Worm (Caenorhabditis elegans) whole organism, L1 larva: ENCODE results near the gene sre-38.

Source experiments
- aha-1 ChIP-seq: fragments of 150-350 bp; optimal IDR thresholded peaks from 2 replicates; lab custom pipeline; 2014; ENCODE audit warnings: missing biosample characterization, missing genetic modification characterization
- alr-1 ChIP-seq: fragments of 200-800 bp; sonication (Bioruptor generic); optimal IDR thresholded peaks from 2 replicates; lab custom pipeline; 2018; ENCODE audit warnings: borderline replicate concordance, mild to moderate bottlenecking, missing genetic modification characterization, missing compliant biosample characterization
- ama-1 ChIP-seq: fragments of 150-350 bp; optimal IDR thresholded peaks from 2 replicates; lab custom pipeline; 2014
- blmp-1 ChIP-seq: fragments of 150-350 bp; optimal IDR thresholded peaks from 2 replicates; lab custom pipeline; 2014; ENCODE audit warnings: missing biosample characterization, missing genetic modification characterization
- ceh-82 ChIP-seq, 3 experiments: fragments of 150-350 bp in 1 of 3; sonication (generic microtip) in 2 of 3; optimal IDR thresholded peaks; 2 replicates each; lab custom pipeline; 2014 to 2017; ENCODE audit warnings: missing biosample characterization in 3 of 3, missing genetic modification characterization in 3 of 3
- ceh-90 ChIP-seq: sonication (generic microtip); optimal IDR thresholded peaks from 2 replicates; lab custom pipeline; 2016; ENCODE audit warnings: missing genetic modification characterization, missing compliant biosample characterization
- dsc-1 ChIP-seq: sonication (generic microtip); optimal IDR thresholded peaks from 2 replicates; lab custom pipeline; 2016; ENCODE audit warnings: mild to moderate bottlenecking, missing genetic modification characterization, missing compliant biosample characterization
- efl-1 ChIP-seq, 4 experiments: fragments of 150-350 bp; optimal IDR thresholded peaks in 3 of 4; peaks in 1 of 4; 1 replicate in 1 of 4; 2 replicates in 3 of 4; lab custom pipeline; 2014; ENCODE audit warnings: missing biosample characterization in 2 of 4, missing genetic modification characterization in 2 of 4, missing genetic modification reagents in 2 of 4
- elt-2 ChIP-seq: sonication (generic microtip); optimal IDR thresholded peaks from 2 replicates; lab custom pipeline; 2016; ENCODE audit warnings: missing genetic modification characterization, mild to moderate bottlenecking, inconsistent platforms, missing compliant biosample characterization, missing genetic modification reagents
- elt-3 ChIP-seq, 6 experiments: fragments of 150-350 bp in 1 of 6; sonication (generic microtip); optimal IDR thresholded peaks; 2 replicates each; lab custom pipeline; 2017 to 2018; ENCODE audit warnings: missing biosample characterization in 6 of 6, missing genetic modification characterization in 6 of 6, inconsistent platforms in 1 of 6
- ets-5 ChIP-seq: fragments of 200-800 bp; sonication (Bioruptor generic); IDR thresholded peaks from 2 replicates; pipeline ENCODE4 v1.3.6; 2022; ENCODE audit warnings: missing genetic modification characterization, missing compliant biosample characterization
- fkh-4 ChIP-seq: sonication (generic microtip); optimal IDR thresholded peaks from 2 replicates; lab custom pipeline; 2016; ENCODE audit warnings: missing compliant biosample characterization, missing genetic modification characterization, borderline replicate concordance
- fkh-8 ChIP-seq: sonication (generic microtip); optimal IDR thresholded peaks from 2 replicates; lab custom pipeline; 2016; ENCODE audit warnings: mild to moderate bottlenecking, missing genetic modification characterization, missing compliant biosample characterization
- fos-1 ChIP-seq: fragments of 150-350 bp; optimal IDR thresholded peaks from 2 replicates; lab custom pipeline; 2014; ENCODE audit warnings: missing biosample characterization, missing genetic modification characterization
- grh-1 ChIP-seq: fragments of 200-800 bp; sonication (Bioruptor generic); IDR thresholded peaks from 2 replicates; pipeline ENCODE4 v1.3.6; 2022; ENCODE audit warnings: missing genetic modification reagents, missing genetic modification characterization, missing compliant biosample characterization
- hlh-4 ChIP-seq: sonication (generic microtip); optimal IDR thresholded peaks from 2 replicates; lab custom pipeline; 2016; ENCODE audit warnings: mild to moderate bottlenecking, missing genetic modification characterization, missing compliant biosample characterization
- hpl-2 ChIP-seq: fragments of 150-350 bp; optimal IDR thresholded peaks from 2 replicates; lab custom pipeline; 2014; ENCODE audit warnings: missing biosample characterization, missing genetic modification reagents, missing genetic modification characterization
- irx-1 ChIP-seq: sonication (generic microtip); optimal IDR thresholded peaks from 2 replicates; lab custom pipeline; 2016; ENCODE audit warnings: missing genetic modification characterization, missing compliant biosample characterization
- isw-1 ChIP-seq: fragments of 200-800 bp; sonication (Bioruptor generic); IDR thresholded peaks from 2 replicates; pipeline ENCODE4 v1.3.6; 2022; ENCODE audit warnings: missing genetic modification characterization, missing compliant biosample characterization
- lin-14 ChIP-seq: fragments of 200-800 bp; sonication (Bioruptor generic); optimal IDR thresholded peaks from 2 replicates; lab custom pipeline; 2018; ENCODE audit warnings: mild to moderate bottlenecking, missing genetic modification characterization, moderate library complexity, missing compliant biosample characterization
- lin-35 ChIP-seq, 2 experiments: fragments of 150-350 bp; optimal IDR thresholded peaks; 2 replicates each; lab custom pipeline; 2014; ENCODE audit warnings: missing biosample characterization in 2 of 2, missing genetic modification characterization in 2 of 2, missing genetic modification reagents in 2 of 2
- lir-3 ChIP-seq: sonication (generic microtip); optimal IDR thresholded peaks from 2 replicates; lab custom pipeline; 2016; ENCODE audit warnings: mild to moderate bottlenecking, missing genetic modification characterization, moderate library complexity, missing compliant biosample characterization; ENCODE audit not compliant: poor library complexity
- mab-9 ChIP-seq: fragments of 200-800 bp; sonication (Bioruptor generic); IDR thresholded peaks from 2 replicates; pipeline ENCODE4 v1.3.6; 2022; ENCODE audit warnings: missing genetic modification reagents, missing genetic modification characterization, missing compliant biosample characterization
- mdl-1 ChIP-seq, 2 experiments: fragments of 150-350 bp; optimal IDR thresholded peaks; 2 replicates each; lab custom pipeline; 2014 to 2017; ENCODE audit warnings: missing biosample characterization in 2 of 2, missing genetic modification characterization in 2 of 2, inconsistent platforms in 1 of 2
- mep-1 ChIP-seq: fragments of 150-350 bp; optimal IDR thresholded peaks from 2 replicates; lab custom pipeline; 2014; ENCODE audit warnings: missing biosample characterization, missing genetic modification characterization
- nhr-11 ChIP-seq: fragments of 150-350 bp; optimal IDR thresholded peaks from 2 replicates; lab custom pipeline; 2014; ENCODE audit warnings: missing biosample characterization, missing genetic modification characterization
- nhr-20 ChIP-seq: sonication (generic microtip); optimal IDR thresholded peaks from 2 replicates; lab custom pipeline; 2016; ENCODE audit warnings: mild to moderate bottlenecking, missing genetic modification characterization, missing compliant biosample characterization
- nhr-47 ChIP-seq: sonication (generic microtip); optimal IDR thresholded peaks from 2 replicates; lab custom pipeline; 2016; ENCODE audit warnings: mild to moderate bottlenecking, missing genetic modification characterization, moderate library complexity, missing compliant biosample characterization
- nhr-90 ChIP-seq: sonication (generic microtip); optimal IDR thresholded peaks from 2 replicates; lab custom pipeline; 2016; ENCODE audit warnings: mild to moderate bottlenecking, missing genetic modification characterization, missing compliant biosample characterization; ENCODE audit not compliant: poor library complexity
- pag-3 ChIP-seq: sonication (generic microtip); optimal IDR thresholded peaks from 2 replicates; lab custom pipeline; 2017; ENCODE audit warnings: missing genetic modification characterization, mild to moderate bottlenecking, missing compliant biosample characterization, antibody characterized with exemption, borderline replicate concordance; ENCODE audit not compliant: insufficient read depth
- pax-3 ChIP-seq: fragments of 200-800 bp; sonication (Bioruptor generic); optimal IDR thresholded peaks from 2 replicates; lab custom pipeline; 2018; ENCODE audit warnings: mild to moderate bottlenecking, missing genetic modification characterization, moderate library complexity, missing compliant biosample characterization
- skn-1 ChIP-seq: fragments of 150-350 bp; optimal IDR thresholded peaks from 2 replicates; lab custom pipeline; 2014; ENCODE audit warnings: missing biosample characterization, missing genetic modification characterization
- snu-23 ChIP-seq: sonication (generic microtip); optimal IDR thresholded peaks from 2 replicates; lab custom pipeline; 2016; ENCODE audit warnings: missing genetic modification characterization, missing compliant biosample characterization
- sup-37 ChIP-seq: fragments of 200-800 bp; sonication (Bioruptor generic); optimal IDR thresholded peaks from 2 replicates; lab custom pipeline; 2018; ENCODE audit warnings: mild to moderate bottlenecking, missing genetic modification characterization, missing compliant biosample characterization
- swsn-7 ChIP-seq: sonication (generic microtip); optimal IDR thresholded peaks from 2 replicates; lab custom pipeline; 2016; ENCODE audit warnings: missing genetic modification characterization, missing compliant biosample characterization
- tlp-1 ChIP-seq: fragments of 150-350 bp; optimal IDR thresholded peaks from 2 replicates; lab custom pipeline; 2014; ENCODE audit warnings: missing biosample characterization, missing genetic modification characterization
- unc-130 ChIP-seq: fragments of 150-350 bp; optimal IDR thresholded peaks from 2 replicates; lab custom pipeline; 2017; ENCODE audit warnings: missing biosample characterization, missing genetic modification characterization, inconsistent platforms
- unc-30 ChIP-seq: sonication (generic microtip); optimal IDR thresholded peaks from 2 replicates; lab custom pipeline; 2017; ENCODE audit warnings: missing biosample characterization, missing genetic modification characterization
- unc-62 ChIP-seq: fragments of 150-350 bp; optimal IDR thresholded peaks from 2 replicates; lab custom pipeline; 2014; ENCODE audit warnings: missing biosample characterization, missing genetic modification reagents, missing genetic modification characterization
- unc-98 ChIP-seq: fragments of 200-800 bp; sonication (Bioruptor generic); IDR thresholded peaks from 2 replicates; pipeline ENCODE4 v1.3.6; 2022; ENCODE audit warnings: missing genetic modification characterization, missing compliant biosample characterization
- zag-1 ChIP-seq: fragments of 150-350 bp; optimal IDR thresholded peaks from 2 replicates; lab custom pipeline; 2014; ENCODE audit warnings: missing biosample characterization, missing genetic modification characterization
- zip-4 ChIP-seq: fragments of 200-800 bp; sonication (Bioruptor generic); optimal IDR thresholded peaks from 2 replicates; lab custom pipeline; 2018; ENCODE audit warnings: mild to moderate bottlenecking, missing genetic modification characterization, moderate library complexity, missing compliant biosample characterization
- ztf-11 ChIP-seq, 2 experiments: sonication (generic microtip); optimal IDR thresholded peaks; 2 replicates each; lab custom pipeline; 2016 to 2017; ENCODE audit warnings: missing genetic modification characterization in 2 of 2, missing biosample characterization in 1 of 2, missing compliant biosample characterization in 1 of 2
- ztf-4 ChIP-seq: fragments of 150-350 bp; optimal IDR thresholded peaks from 2 replicates; lab custom pipeline; 2014; ENCODE audit warnings: missing biosample characterization, missing genetic modification characterization

The sre-38 gene

ce11 chrII:12417996-12418395 lies 39.4 kb upstream of the sre-38 start:
- TF ChIP-seq grh-1 (GFP tag; lab: Robert Waterston, UW) (no peak), mab-9 (GFP tag; lab: Robert Waterston, UW) (no peak), dsc-1 (no peak), nhr-11 (no peak), irx-1 (tag; lab: Kevin White, UChicago) (no peak), isw-1 (GFP tag; lab: Robert Waterston, UW) (no peak), skn-1 (tag; lab: Kevin White, UChicago) (no peak), nhr-47 (tag; lab: Kevin White, UChicago) (peak; percentile 46), lin-14 (no peak), ceh-90 (tag; lab: Kevin White, UChicago) (no peak), efl-1 (optimal IDR thresholded peaks at IDR 0.05; lab: Kevin White, UChicago) (no peak), efl-1 (GFP tag; optimal IDR thresholded peaks at IDR 0.05 in 1 of 2; lab: Kevin White, UChicago) (no peak), ama-1 (lab: Kevin White, UChicago) (no peak), hlh-4 (tag; lab: Kevin White, UChicago) (peak; percentile 99), lir-3 (no peak), unc-62 (GFP tag; lab: Kevin White, UChicago) (no peak), zag-1 (tag; lab: Kevin White, UChicago) (no peak), fos-1 (tag; lab: Kevin White, UChicago) (no peak), fkh-8 (tag; lab: Kevin White, UChicago) (peak; percentile 68), zip-4 (GFP tag; lab: Kevin White, UChicago) (no peak), unc-130 (tag; lab: Kevin White, UChicago) (no peak), ztf-4 (tag; lab: Kevin White, UChicago) (no peak), ceh-82 (tag; optimal IDR thresholded peaks at IDR 0.05; lab: Kevin White, UChicago) (no peak), unc-30 (tag; lab: Kevin White, UChicago) (no peak), tlp-1 (tag; lab: Kevin White, UChicago) (no peak), blmp-1 (tag; lab: Kevin White, UChicago) (no peak)

ce11 chrII:12420486-12420885 lies 36.9 kb upstream of the sre-38 start, which contains the start of gene sre-26:
Gene sre-26, minus strand, starts transcription at chrII:12420586.
- TF ChIP-seq mep-1 (tag; lab: Kevin White, UChicago) (no peak), pag-3 (tag; lab: Kevin White, UChicago) (no peak), ztf-11 (tag; optimal IDR thresholded peaks at IDR 0.05; lab: Kevin White, UChicago) (no peak), mdl-1 (tag; optimal IDR thresholded peaks at IDR 0.05; lab: Kevin White, UChicago) (no peak), fkh-4 (tag; lab: Kevin White, UChicago) (no peak), pax-3 (tag; lab: Kevin White, UChicago) (no peak), aha-1 (tag; lab: Kevin White, UChicago) (no peak), hpl-2 (GFP tag; lab: Kevin White, UChicago) (no peak)
- TF ChIP-seq, all 84 proteins: peak for 0

- TF ChIP-seq hpl-2 (GFP tag; lab: Kevin White, UChicago), result peak; percentile 15
- TF ChIP-seq sup-37 (GFP tag; lab: Kevin White, UChicago), result no peak
- TF ChIP-seq swsn-7 (tag; lab: Kevin White, UChicago), result no peak
- TF ChIP-seq efl-1 (optimal IDR thresholded peaks at IDR 0.05; lab: Kevin White, UChicago), result no peak
- peak in 1 of 2 experiments; percentile 80 for TF ChIP-seq efl-1 (GFP tag; optimal IDR thresholded peaks at IDR 0.05 in 1 of 2; lab: Kevin White, UChicago)
- no peak for TF ChIP-seq unc-98 (GFP tag; lab: Robert Waterston, UW)
- peak; percentile 5 for TF ChIP-seq blmp-1 (tag; lab: Kevin White, UChicago)
- TF ChIP-seq lin-35 (GFP tag; optimal IDR thresholded peaks at IDR 0.05; lab: Kevin White, UChicago), result peak in 1 of 2 experiments; percentile 41
- TF ChIP-seq nhr-90 (tag; lab: Kevin White, UChicago), result peak; percentile 5
- TF ChIP-seq elt-3 (tag; optimal IDR thresholded peaks at IDR 0.05; lab: Kevin White, UChicago), result peak in 3 of 6 experiments; percentile 25 to 74 (median 45)
- TF ChIP-seq elt-2, result peak; percentile 84
- TF ChIP-seq nhr-20 (tag; lab: Kevin White, UChicago), result peak; percentile 75
- no peak for TF ChIP-seq ets-5 (GFP tag; lab: Robert Waterston, UW)
- peak; percentile 3 for TF ChIP-seq snu-23 (GFP tag; lab: Kevin White, UChicago)
- no peak for TF ChIP-seq alr-1 (tag; lab: Kevin White, UChicago)
- no peak for TF ChIP-seq mab-9 (GFP tag; lab: Robert Waterston, UW)
These were observed 31.6 kb upstream of the sre-38 start, which contains the start of gene daf-22 for ce11 chrII:12425644-12426222. Gene daf-22, minus strand, starts transcription at chrII:12425694.
